Fruit fly (Drosophila melanogaster) whole organism, embryonic: ENCODE measurements around the gene CG11698.

Experiments used
- Awh ChIP-seq: fragments of 200-800 bp; sonication (Bioruptor generic); IDR thresholded peaks from 2 replicates; pipeline ENCODE4, ENCODE4 v1.3.6; 2022; ENCODE audit warnings: missing biosample characterization, missing genetic modification characterization
- BEAF-32 ChIP-seq: fragments of 200-800 bp; sonication (Bioruptor generic); optimal IDR thresholded peaks from 3 replicates; lab custom pipeline; 2017; ENCODE audit warnings: missing biosample characterization, missing genetic modification characterization, mild to moderate bottlenecking, moderate library complexity, missing genetic modification reagents
- Bgb ChIP-seq: fragments of 200-800 bp; sonication (Bioruptor generic); IDR thresholded peaks from 2 replicates; pipeline ENCODE4 v1.3.6; 2022; ENCODE audit warnings: missing biosample characterization, missing genetic modification characterization; ENCODE audit not compliant: partially characterized antibody
- CG12391 ChIP-seq: fragments of 200-800 bp; sonication (Bioruptor generic); optimal IDR thresholded peaks from 3 replicates; lab custom pipeline; 2018; ENCODE audit warnings: missing biosample characterization, mild to moderate bottlenecking, missing genetic modification characterization, moderate library complexity
- CG15479 ChIP-seq: fragments of 200-800 bp; sonication (Bioruptor generic); optimal IDR thresholded peaks from 3 replicates; lab custom pipeline; 2019; ENCODE audit warnings: missing biosample characterization, mild to moderate bottlenecking, missing genetic modification characterization, moderate library complexity
- CG16813 ChIP-seq: fragments of 200-800 bp; sonication (Bioruptor generic); IDR thresholded peaks from 3 replicates; pipeline ENCODE4 v1.3.6; 2022; ENCODE audit warnings: missing biosample characterization, missing genetic modification characterization; ENCODE audit not compliant: partially characterized antibody
- CG17802 ChIP-seq: fragments of 200-800 bp; sonication (Bioruptor generic); optimal IDR thresholded peaks from 2 replicates; lab custom pipeline; 2018; ENCODE audit warnings: missing biosample characterization, mild to moderate bottlenecking, missing genetic modification characterization, moderate library complexity
- CG18599 ChIP-seq: fragments of 200-800 bp; sonication (Bioruptor generic); optimal IDR thresholded peaks from 3 replicates; lab custom pipeline; 2017; ENCODE audit warnings: missing biosample characterization, missing genetic modification characterization, mild to moderate bottlenecking, moderate library complexity, missing genetic modification reagents
- CG18619 ChIP-seq: fragments of 200-800 bp; sonication (Bioruptor generic); optimal IDR thresholded peaks from 3 replicates; lab custom pipeline; 2017; ENCODE audit warnings: missing biosample characterization, mild to moderate bottlenecking, missing genetic modification characterization
- CG2120 ChIP-seq: fragments of 200-800 bp; sonication (Bioruptor generic); optimal IDR thresholded peaks from 3 replicates; lab custom pipeline; 2016; ENCODE audit warnings: missing biosample characterization, missing genetic modification characterization
- CG3163 ChIP-seq: fragments of 200-800 bp; sonication (Bioruptor generic); optimal IDR thresholded peaks from 3 replicates; lab custom pipeline; 2016; ENCODE audit warnings: missing biosample characterization, missing genetic modification characterization
- CG3995 ChIP-seq: fragments of 200-800 bp; sonication (Bioruptor generic); optimal IDR thresholded peaks from 3 replicates; lab custom pipeline; 2016; ENCODE audit warnings: missing biosample characterization, missing genetic modification characterization
- CG5953 ChIP-seq: fragments of 200-800 bp; sonication (Bioruptor generic); IDR thresholded peaks from 2 replicates; pipeline ENCODE4 v1.3.6; 2022; ENCODE audit warnings: missing biosample characterization, missing genetic modification characterization
- CG6654 ChIP-seq: fragments of 200-800 bp; sonication (Bioruptor generic); optimal IDR thresholded peaks from 2 replicates; lab custom pipeline; 2017; ENCODE audit warnings: missing biosample characterization, mild to moderate bottlenecking, missing genetic modification characterization
- CG6854 ChIP-seq: fragments of 200-800 bp; sonication (Bioruptor generic); optimal IDR thresholded peaks from 3 replicates; lab custom pipeline; 2017; ENCODE audit warnings: missing biosample characterization, mild to moderate bottlenecking, missing genetic modification characterization
- Chrac-16 ChIP-seq: fragments of 200-800 bp; sonication (Bioruptor generic); optimal IDR thresholded peaks from 3 replicates; lab custom pipeline; 2016; ENCODE audit warnings: missing biosample characterization, missing genetic modification characterization
- CrebB ChIP-seq: fragments of 200-800 bp; sonication (Bioruptor generic); optimal IDR thresholded peaks from 3 replicates; lab custom pipeline; 2018; ENCODE audit warnings: missing biosample characterization, mild to moderate bottlenecking, missing genetic modification characterization
- Dek ChIP-seq: fragments of 200-800 bp; sonication (Bioruptor generic); optimal IDR thresholded peaks from 3 replicates; lab custom pipeline; 2019; ENCODE audit warnings: missing biosample characterization, mild to moderate bottlenecking, missing genetic modification characterization, moderate library complexity
- Dll ChIP-seq: fragments of 200-800 bp; sonication (Bioruptor generic); IDR thresholded peaks from 4 replicates; pipeline ENCODE4 v1.3.6; 2022; ENCODE audit warnings: missing biosample characterization, missing genetic modification characterization; ENCODE audit not compliant: partially characterized antibody
- E2f2 ChIP-seq: fragments of 200-800 bp; sonication (Bioruptor generic); IDR thresholded peaks from 2 replicates; pipeline ENCODE4 v1.3.6; 2022; ENCODE audit warnings: missing biosample characterization, missing genetic modification characterization
- Fer1 ChIP-seq: fragments of 200-800 bp; sonication (Bioruptor generic); optimal IDR thresholded peaks from 2 replicates; lab custom pipeline; 2017; ENCODE audit warnings: missing biosample characterization, mild to moderate bottlenecking, missing genetic modification characterization
- HHEX ChIP-seq: fragments of 200-800 bp; sonication (Bioruptor generic); optimal IDR thresholded peaks from 3 replicates; lab custom pipeline; 2017; ENCODE audit warnings: missing biosample characterization, mild to moderate bottlenecking, missing genetic modification characterization, missing genetic modification reagents
- Hmr ChIP-seq: fragments of 200-800 bp; sonication (Bioruptor generic); optimal IDR thresholded peaks from 3 replicates; lab custom pipeline; 2017; ENCODE audit warnings: mild to moderate bottlenecking, missing biosample characterization, missing genetic modification reagents, missing genetic modification characterization
- MESR4 ChIP-seq: fragments of 200-800 bp; sonication (Bioruptor generic); optimal IDR thresholded peaks from 2 replicates; lab custom pipeline; 2018; ENCODE audit warnings: missing biosample characterization, mild to moderate bottlenecking, missing genetic modification characterization, moderate library complexity
- Mad ChIP-seq: fragments of 200-800 bp; sonication (Bioruptor generic); optimal IDR thresholded peaks from 2 replicates; lab custom pipeline; 2016; ENCODE audit warnings: missing biosample characterization, missing genetic modification characterization
- Neu2 ChIP-seq: fragments of 200-800 bp; sonication (Bioruptor generic); optimal IDR thresholded peaks from 3 replicates; lab custom pipeline; 2016; ENCODE audit warnings: missing biosample characterization, missing genetic modification characterization, borderline replicate concordance
- Rfx ChIP-seq: fragments of 200-800 bp; sonication (Bioruptor generic); IDR thresholded peaks from 2 replicates; pipeline ENCODE4 v1.3.6; 2022; ENCODE audit warnings: missing biosample characterization, missing genetic modification characterization
- Scr ChIP-seq: fragments of 200-800 bp; sonication (Bioruptor generic); IDR thresholded peaks from 2 replicates; pipeline ENCODE4 v1.3.6; 2022; ENCODE audit warnings: missing biosample characterization, missing genetic modification characterization; ENCODE audit not compliant: partially characterized antibody
- Sin3A ChIP-seq: fragments of >200 bp; optimal IDR thresholded peaks from 2 replicates; lab custom pipeline; 2018
- YL-1 ChIP-seq: fragments of 200-800 bp; sonication (Bioruptor generic); optimal IDR thresholded peaks from 3 replicates; lab custom pipeline; 2017; ENCODE audit warnings: missing biosample characterization, mild to moderate bottlenecking, missing genetic modification characterization
- ab ChIP-seq: fragments of 200-800 bp; sonication (Bioruptor generic); optimal IDR thresholded peaks from 2 replicates; lab custom pipeline; 2016; ENCODE audit warnings: missing biosample characterization, missing genetic modification characterization
- aop ChIP-seq: fragments of 200-800 bp; sonication (Bioruptor generic); IDR thresholded peaks from 2 replicates; pipeline ENCODE4 v1.3.6; 2022; ENCODE audit warnings: missing biosample characterization, missing genetic modification characterization
- chif ChIP-seq, 2 experiments: fragments of 200-800 bp; sonication (Bioruptor generic); optimal IDR thresholded peaks; 3 replicates each; lab custom pipeline; 2016; ENCODE audit warnings: missing biosample characterization in 2 of 2, missing genetic modification characterization in 2 of 2
- chn ChIP-seq: fragments of 200-800 bp; sonication (Bioruptor generic); optimal IDR thresholded peaks from 2 replicates; lab custom pipeline; 2016; ENCODE audit warnings: missing biosample characterization, missing genetic modification characterization
- cwo ChIP-seq: fragments of 200-800 bp; sonication (Bioruptor generic); optimal IDR thresholded peaks from 3 replicates; lab custom pipeline; 2017; ENCODE audit warnings: missing biosample characterization, missing genetic modification characterization, mild to moderate bottlenecking, moderate library complexity, missing genetic modification reagents
- dm ChIP-seq: fragments of 200-800 bp; sonication (Bioruptor generic); optimal IDR thresholded peaks from 3 replicates; lab custom pipeline; 2016; ENCODE audit warnings: missing biosample characterization, missing genetic modification characterization
- dpn ChIP-seq, 2 experiments: fragments of 200-800 bp; sonication (Bioruptor generic); optimal IDR thresholded peaks; 3 replicates each; lab custom pipeline; 2016; ENCODE audit warnings: missing biosample characterization in 2 of 2, missing genetic modification characterization in 2 of 2
- fu2 ChIP-seq: fragments of 200-800 bp; sonication (Bioruptor generic); optimal IDR thresholded peaks from 2 replicates; lab custom pipeline; 2016; ENCODE audit warnings: missing biosample characterization, missing genetic modification characterization
- gro ChIP-seq: fragments of 200-800 bp; sonication (Bioruptor generic); optimal IDR thresholded peaks from 2 replicates; lab custom pipeline; 2016; ENCODE audit warnings: missing biosample characterization, missing genetic modification characterization
- hth ChIP-seq: fragments of >200 bp; optimal IDR thresholded peaks from 2 replicates; lab custom pipeline; 2017; ENCODE audit warnings: inconsistent platforms
- kah ChIP-seq: fragments of 200-800 bp; sonication (Bioruptor generic); optimal IDR thresholded peaks from 2 replicates; lab custom pipeline; 2018; ENCODE audit warnings: missing biosample characterization, mild to moderate bottlenecking, missing genetic modification characterization
- lola ChIP-seq, 3 experiments: fragments of >200 bp in 2 of 3; fragments of 200-800 bp in 1 of 3; sonication (Bioruptor generic) in 1 of 3; optimal IDR thresholded peaks; 2 replicates each; lab custom pipeline; 2017 to 2019; ENCODE audit warnings: missing biosample characterization in 3 of 3, missing genetic modification characterization in 3 of 3, mild to moderate bottlenecking in 1 of 3, moderate library complexity in 1 of 3
- mam ChIP-seq: fragments of 200-800 bp; sonication (Bioruptor generic); optimal IDR thresholded peaks from 3 replicates; lab custom pipeline; 2016; ENCODE audit warnings: missing biosample characterization, missing genetic modification characterization
- pan ChIP-seq, 4 experiments: fragments of >200 bp in 3 of 4; fragments of 200-800 bp in 1 of 4; sonication (Bioruptor generic) in 1 of 4; optimal IDR thresholded peaks in 3 of 4; IDR thresholded peaks in 1 of 4; 2 replicates each; pipeline versions ENCODE4 v1.3.6 to Lab custom; 2017 to 2022; ENCODE audit warnings: missing biosample characterization in 2 of 4, missing genetic modification characterization in 2 of 4, mixed read lengths in 1 of 4
- trem ChIP-seq: fragments of 200-800 bp; optimal IDR thresholded peaks from 3 replicates; lab custom pipeline; 2019; ENCODE audit warnings: missing biosample characterization, mild to moderate bottlenecking, missing genetic modification characterization, moderate library complexity
- tup ChIP-seq: fragments of 200-800 bp; sonication (Bioruptor generic); optimal IDR thresholded peaks from 2 replicates; lab custom pipeline; 2016; ENCODE audit warnings: missing biosample characterization, mild to moderate bottlenecking, missing genetic modification characterization, moderate library complexity
- zf30C ChIP-seq: fragments of 200-800 bp; sonication (Bioruptor generic); optimal IDR thresholded peaks from 3 replicates; lab custom pipeline; 2018; ENCODE audit warnings: missing biosample characterization, mild to moderate bottlenecking, missing genetic modification characterization

The CG11698 gene

dm6 chr3R:8300928-8301752 lies 10.8 kb upstream of the CG11698 start, which contains the start of the genes CG9626 and mRpL1 (continued):
- TF ChIP-seq aop (GFP tag; lab: Robert Waterston, UW) (no peak), CG15479 (GFP tag; lab: Kevin White, UChicago) (no peak), dm (GFP tag; lab: Kevin White, UChicago) (peak; percentile 69), Chrac-16 (GFP tag; lab: Kevin White, UChicago) (no peak), CG3163 (GFP tag; lab: Kevin White, UChicago) (peak; percentile 54), HHEX (GFP tag; lab: Kevin White, UChicago) (no peak), CG6654 (GFP tag; lab: Kevin White, UChicago) (no peak), trem (tag; lab: Kevin White, UChicago) (peak; percentile 100), E2f2 (peak; percentile 53), zf30C (no peak), mam (peak; percentile 34), fu2 (peak; percentile 5), Awh (GFP tag; lab: Robert Waterston, UW) (no peak), CG18619 (GFP tag; lab: Kevin White, UChicago) (no peak), CG3995 (GFP tag; lab: Kevin White, UChicago) (no peak), chn (no peak), Mad (GFP tag; lab: Kevin White, UChicago) (peak; percentile 15), pan (optimal IDR thresholded peaks at IDR 0.05; lab: Kevin White, UChicago) (no peak), pan (GFP tag; optimal IDR thresholded peaks at IDR 0.05 in 1 of 2, IDR thresholded peaks at IDR 0.05 in 1 of 2) (no peak), gro (GFP tag; lab: Kevin White, UChicago) (no peak), CG6854 (GFP tag; lab: Kevin White, UChicago) (no peak), cwo (no peak), Bgb (GFP tag; lab: Robert Waterston, UW) (0 out of 2 replicates have a peak, but pooled peaks have one; percentile 23), Dek (tag; lab: Kevin White, UChicago) (peak; percentile 24), CG18599 (GFP tag; lab: Kevin White, UChicago) (no peak), CG16813 (GFP tag; lab: Robert Waterston, UW) (no peak; the same call in 2 of the 3 replicates), chif (GFP tag; optimal IDR thresholded peaks at IDR 0.05; lab: Kevin White, UChicago) (peak in 1 of 2 experiments; percentile 29), kah (no peak), dpn (GFP tag; optimal IDR thresholded peaks at IDR 0.05; lab: Kevin White, UChicago) (peak in 1 of 2 experiments; percentile 43), MESR4 (GFP tag; lab: Kevin White, UChicago) (peak; percentile 78), Scr (GFP tag; lab: Robert Waterston, UW) (peak; percentile 23; the same call in 1 of the 2 replicates), Fer1 (GFP tag; lab: Kevin White, UChicago) (no peak), CG17802 (tag; lab: Kevin White, UChicago) (peak; percentile 7), ab (no peak), CrebB (tag; lab: Kevin White, UChicago) (peak; percentile 19), YL-1 (GFP tag; lab: Kevin White, UChicago) (peak; percentile 79), CG5953 (no peak), BEAF-32 (peak; percentile 58), Sin3A (lab: Kevin White, UChicago) (peak; percentile 49), Dll (GFP tag; lab: Robert Waterston, UW) (0 out of 4 replicates have a peak, but pooled peaks have one; percentile 13), CG2120 (GFP tag; lab: Kevin White, UChicago) (peak; percentile 49), tup (no peak), Neu2 (GFP tag; lab: Kevin White, UChicago) (no peak), hth (no peak), lola (GFP tag; optimal IDR thresholded peaks at IDR 0.05; lab: Kevin White, UChicago) (no peak), Rfx (peak; percentile 32; the same call in 1 of the 2 replicates), CG12391 (tag; lab: Kevin White, UChicago) (peak; percentile 34), Hmr (GFP tag; lab: Kevin White, UChicago) (peak; percentile 71)
